Worm (Caenorhabditis elegans) whole organism, mixed stage, embryonic: Measurements from ENCODE around the gene vha-13.

Experiments used
- M03D4.4 ChIP-seq: sonication (generic microtip); optimal IDR thresholded peaks from 2 replicates; lab custom pipeline; 2017; ENCODE audit warnings: mild to moderate bottlenecking, missing genetic modification characterization, missing compliant biosample characterization
- bed-3 ChIP-seq: fragments of 200-800 bp; sonication (Bioruptor generic); optimal IDR thresholded peaks from 3 replicates; lab custom pipeline; 2018; ENCODE audit warnings: mild to moderate bottlenecking, missing genetic modification characterization, moderate library complexity, missing compliant biosample characterization
- blmp-1 ChIP-seq: fragments of 150-350 bp; optimal IDR thresholded peaks from 2 replicates; lab custom pipeline; 2014; ENCODE audit warnings: missing biosample characterization, missing genetic modification characterization
- ceh-39 ChIP-seq: fragments of 150-350 bp; optimal IDR thresholded peaks from 2 replicates; lab custom pipeline; 2014; ENCODE audit warnings: missing biosample characterization, missing genetic modification characterization
- ceh-43 ChIP-seq: fragments of 200-800 bp; sonication (Bioruptor generic); optimal IDR thresholded peaks from 2 replicates; lab custom pipeline; 2018; ENCODE audit warnings: mild to moderate bottlenecking, missing genetic modification characterization, moderate library complexity, missing compliant biosample characterization
- ces-1 ChIP-seq: fragments of 150-350 bp; optimal IDR thresholded peaks from 2 replicates; lab custom pipeline; 2014; ENCODE audit warnings: missing biosample characterization, missing genetic modification reagents, missing genetic modification characterization
- cnd-1 ChIP-seq: fragments of 200-800 bp; sonication (Bioruptor generic); optimal IDR thresholded peaks from 2 replicates; lab custom pipeline; 2018; ENCODE audit warnings: mild to moderate bottlenecking, missing genetic modification characterization, missing compliant biosample characterization
- drap-1 ChIP-seq: fragments of 200-800 bp; sonication (Bioruptor generic); optimal IDR thresholded peaks from 3 replicates; lab custom pipeline; 2018; ENCODE audit warnings: mild to moderate bottlenecking, missing genetic modification characterization, missing compliant biosample characterization
- elt-1 ChIP-seq: sonication (generic microtip); optimal IDR thresholded peaks from 2 replicates; lab custom pipeline; 2017; ENCODE audit warnings: missing genetic modification characterization, mild to moderate bottlenecking, missing compliant biosample characterization, antibody characterized with exemption, moderate library complexity, borderline replicate concordance; ENCODE audit not compliant: insufficient read depth
- flh-1 ChIP-seq: fragments of 200-800 bp; sonication (Bioruptor generic); optimal IDR thresholded peaks from 2 replicates; lab custom pipeline; 2018; ENCODE audit warnings: mild to moderate bottlenecking, missing genetic modification characterization, moderate library complexity, missing compliant biosample characterization
- ham-2 ChIP-seq: fragments of 200-800 bp; sonication (Bioruptor generic); optimal IDR thresholded peaks from 2 replicates; lab custom pipeline; 2018; ENCODE audit warnings: mild to moderate bottlenecking, missing genetic modification characterization, missing compliant biosample characterization
- hlh-1 ChIP-seq: fragments of 150-350 bp; optimal IDR thresholded peaks from 2 replicates; lab custom pipeline; 2014; ENCODE audit warnings: missing biosample characterization, missing genetic modification reagents, missing genetic modification characterization
- lsy-2 ChIP-seq: fragments of 150-350 bp; optimal IDR thresholded peaks from 2 replicates; lab custom pipeline; 2014; ENCODE audit warnings: missing biosample characterization, missing genetic modification characterization
- mab-5 ChIP-seq: fragments of 150-350 bp; optimal IDR thresholded peaks from 2 replicates; lab custom pipeline; 2014; ENCODE audit warnings: missing biosample characterization, missing genetic modification characterization
- mep-1 ChIP-seq: fragments of 150-350 bp; optimal IDR thresholded peaks from 2 replicates; lab custom pipeline; 2017; ENCODE audit warnings: missing biosample characterization, missing genetic modification reagents, missing genetic modification characterization, inconsistent platforms
- mls-2 ChIP-seq: sonication (generic microtip); optimal IDR thresholded peaks from 2 replicates; lab custom pipeline; 2016; ENCODE audit warnings: mild to moderate bottlenecking, missing genetic modification characterization, moderate library complexity, missing compliant biosample characterization
- nhr-12 ChIP-seq: fragments of 150-350 bp; optimal IDR thresholded peaks from 2 replicates; lab custom pipeline; 2014; ENCODE audit warnings: missing biosample characterization, missing genetic modification characterization
- nhr-2 ChIP-seq: fragments of 150-350 bp; optimal IDR thresholded peaks from 2 replicates; lab custom pipeline; 2014; ENCODE audit warnings: missing biosample characterization, missing genetic modification characterization
- nhr-237 ChIP-seq: fragments of 150-350 bp; optimal IDR thresholded peaks from 2 replicates; lab custom pipeline; 2014; ENCODE audit warnings: missing biosample characterization, missing genetic modification characterization
- nhr-28 ChIP-seq: fragments of 150-350 bp; optimal IDR thresholded peaks from 2 replicates; lab custom pipeline; 2014; ENCODE audit warnings: missing biosample characterization, missing genetic modification characterization
- nhr-76 ChIP-seq: sonication (generic microtip); optimal IDR thresholded peaks from 2 replicates; lab custom pipeline; 2017; ENCODE audit warnings: missing biosample characterization, missing genetic modification characterization
- sem-2 ChIP-seq: fragments of 200-800 bp; sonication (Bioruptor generic); optimal IDR thresholded peaks from 2 replicates; lab custom pipeline; 2018; ENCODE audit warnings: mild to moderate bottlenecking, missing genetic modification characterization, missing compliant biosample characterization
- snpc-4 ChIP-seq: fragments of 150-350 bp; optimal IDR thresholded peaks from 2 replicates; lab custom pipeline; 2014; ENCODE audit warnings: missing biosample characterization, missing genetic modification characterization
- sptf-1 ChIP-seq: sonication (generic microtip); optimal IDR thresholded peaks from 2 replicates; lab custom pipeline; 2017; ENCODE audit warnings: mild to moderate bottlenecking, missing genetic modification characterization, moderate library complexity, missing compliant biosample characterization
- tbx-8 ChIP-seq: fragments of 200-800 bp; sonication (Bioruptor generic); optimal IDR thresholded peaks from 2 replicates; lab custom pipeline; 2018; ENCODE audit warnings: mild to moderate bottlenecking, missing genetic modification characterization, moderate library complexity, missing compliant biosample characterization
- unc-120 ChIP-seq: sonication (generic microtip); optimal IDR thresholded peaks from 2 replicates; lab custom pipeline; 2017; ENCODE audit warnings: missing genetic modification characterization, missing compliant biosample characterization; ENCODE audit not compliant: poor library complexity, severe bottlenecking
- unc-39 ChIP-seq: fragments of 150-350 bp; optimal IDR thresholded peaks from 2 replicates; lab custom pipeline; 2014; ENCODE audit warnings: missing biosample characterization, missing genetic modification characterization
- unc-62 ChIP-seq: fragments of 150-350 bp; optimal IDR thresholded peaks from 2 replicates; lab custom pipeline; 2014; ENCODE audit warnings: missing biosample characterization, missing genetic modification reagents, missing genetic modification characterization
- ztf-11 ChIP-seq: fragments of 150-350 bp; optimal IDR thresholded peaks from 2 replicates; lab custom pipeline; 2014; ENCODE audit warnings: missing biosample characterization, missing genetic modification characterization

Gene vha-13

ce11 chrV:14333116-14333515 is 18.4 kb upstream of the vha-13 start, which contains the start of gene srm-4:
srm-4 (plus strand) TSS chrV:14333416.
- no peak for TF ChIP-seq M03D4.4
- TF ChIP-seq flh-1 (GFP tag; lab: Kevin White, UChicago), result no peak
- no peak for TF ChIP-seq lsy-2 (tag; lab: Kevin White, UChicago)
- TF ChIP-seq ceh-43 (GFP tag; lab: Kevin White, UChicago), result no peak
- no peak for TF ChIP-seq sptf-1 (tag; lab: Kevin White, UChicago)
- TF ChIP-seq cnd-1 (tag; lab: Kevin White, UChicago), result no peak
- TF ChIP-seq bed-3, result no peak
- TF ChIP-seq mab-5 (tag; lab: Kevin White, UChicago), result no peak
- no peak for TF ChIP-seq nhr-237 (tag; lab: Kevin White, UChicago)
- TF ChIP-seq drap-1 (GFP tag; lab: Kevin White, UChicago), result no peak
- TF ChIP-seq mls-2, result no peak
- no peak for TF ChIP-seq mep-1 (tag; lab: Kevin White, UChicago)
- no peak for TF ChIP-seq nhr-28 (tag; lab: Kevin White, UChicago)
- no peak for TF ChIP-seq sem-2 (GFP tag; lab: Kevin White, UChicago)
- TF ChIP-seq blmp-1, result no peak
- TF ChIP-seq ztf-11 (tag; lab: Kevin White, UChicago), result no peak
- TF ChIP-seq unc-39 (tag; lab: Kevin White, UChicago), result no peak
- no peak for TF ChIP-seq hlh-1 (tag; lab: Kevin White, UChicago)
- TF ChIP-seq unc-120 (tag; lab: Kevin White, UChicago), result no peak
- TF ChIP-seq, all 35 proteins: peak for 0

- TF ChIP-seq lsy-2 (tag; lab: Kevin White, UChicago) (no peak), nhr-237 (tag; lab: Kevin White, UChicago) (no peak), unc-39 (tag; lab: Kevin White, UChicago) (no peak), mab-5 (tag; lab: Kevin White, UChicago) (no peak), sem-2 (GFP tag; lab: Kevin White, UChicago) (no peak), tbx-8 (no peak), ztf-11 (tag; lab: Kevin White, UChicago) (no peak), unc-120 (tag; lab: Kevin White, UChicago) (no peak), cnd-1 (tag; lab: Kevin White, UChicago) (no peak), drap-1 (GFP tag; lab: Kevin White, UChicago) (no peak), ceh-39 (tag; lab: Kevin White, UChicago) (no peak)
- TF ChIP-seq, all 35 proteins: peak for 0
Observed at ce11 chrV:14334901-14335300, 16.6 kb upstream of the vha-13 start, which contains the start of gene srm-5. srm-5 (plus strand) TSS chrV:14335201.

- TF ChIP-seq ces-1 (GFP tag; lab: Kevin White, UChicago) (no peak), flh-1 (GFP tag; lab: Kevin White, UChicago) (no peak), ceh-43 (GFP tag; lab: Kevin White, UChicago) (no peak), nhr-76 (tag; lab: Kevin White, UChicago) (no peak), blmp-1 (no peak), drap-1 (GFP tag; lab: Kevin White, UChicago) (no peak), nhr-2 (tag; lab: Kevin White, UChicago) (no peak), ham-2 (GFP tag; lab: Kevin White, UChicago) (no peak), unc-62 (no peak), unc-120 (tag; lab: Kevin White, UChicago) (no peak), cnd-1 (tag; lab: Kevin White, UChicago) (no peak), unc-39 (tag; lab: Kevin White, UChicago) (no peak), mls-2 (no peak), nhr-28 (tag; lab: Kevin White, UChicago) (no peak), hlh-1 (tag; lab: Kevin White, UChicago) (no peak), snpc-4 (tag; lab: Kevin White, UChicago) (no peak), elt-1 (no peak), sptf-1 (tag; lab: Kevin White, UChicago) (no peak), nhr-12 (tag; lab: Kevin White, UChicago) (no peak), mep-1 (tag; lab: Kevin White, UChicago) (no peak)
Observed at ce11 chrV:14336655-14337054, 14.9 kb upstream of the vha-13 start, which contains the start of gene srm-6. srm-6 (plus strand) TSS chrV:14336955.

ce11 chrV:14341672-14342071 is 9.8 kb upstream of the vha-13 start, which contains the start of gene F47B8.10:
F47B8.10 (plus strand) TSS chrV:14341972.
- no peak for TF ChIP-seq nhr-2 (tag; lab: Kevin White, UChicago)
- TF ChIP-seq blmp-1, result no peak
- TF ChIP-seq sem-2 (GFP tag; lab: Kevin White, UChicago), result no peak
- TF ChIP-seq, all 35 proteins: peak for 0
